Worm (Caenorhabditis elegans) whole organism, mixed stage, embryonic: ENCODE data around the gene R05F9.9.

Experiments used
- M03D4.4 ChIP-seq: sonication (generic microtip); optimal IDR thresholded peaks from 2 replicates; lab custom pipeline; 2017; ENCODE audit warnings: mild to moderate bottlenecking, missing genetic modification characterization, missing compliant biosample characterization
- bed-3 ChIP-seq: fragments of 200-800 bp; sonication (Bioruptor generic); optimal IDR thresholded peaks from 3 replicates; lab custom pipeline; 2018; ENCODE audit warnings: mild to moderate bottlenecking, missing genetic modification characterization, moderate library complexity, missing compliant biosample characterization
- blmp-1 ChIP-seq: fragments of 150-350 bp; optimal IDR thresholded peaks from 2 replicates; lab custom pipeline; 2014; ENCODE audit warnings: missing biosample characterization, missing genetic modification characterization
- ceh-39 ChIP-seq: fragments of 150-350 bp; optimal IDR thresholded peaks from 2 replicates; lab custom pipeline; 2014; ENCODE audit warnings: missing biosample characterization, missing genetic modification characterization
- ceh-43 ChIP-seq: fragments of 200-800 bp; sonication (Bioruptor generic); optimal IDR thresholded peaks from 2 replicates; lab custom pipeline; 2018; ENCODE audit warnings: mild to moderate bottlenecking, missing genetic modification characterization, moderate library complexity, missing compliant biosample characterization
- ceh-83 ChIP-seq: fragments of 200-800 bp; sonication (Bioruptor generic); optimal IDR thresholded peaks from 2 replicates; lab custom pipeline; 2018; ENCODE audit warnings: mild to moderate bottlenecking, missing genetic modification characterization, missing compliant biosample characterization
- ces-1 ChIP-seq: fragments of 150-350 bp; optimal IDR thresholded peaks from 2 replicates; lab custom pipeline; 2014; ENCODE audit warnings: missing biosample characterization, missing genetic modification reagents, missing genetic modification characterization
- cnd-1 ChIP-seq: fragments of 200-800 bp; sonication (Bioruptor generic); optimal IDR thresholded peaks from 2 replicates; lab custom pipeline; 2018; ENCODE audit warnings: mild to moderate bottlenecking, missing genetic modification characterization, missing compliant biosample characterization
- drap-1 ChIP-seq: fragments of 200-800 bp; sonication (Bioruptor generic); optimal IDR thresholded peaks from 3 replicates; lab custom pipeline; 2018; ENCODE audit warnings: mild to moderate bottlenecking, missing genetic modification characterization, missing compliant biosample characterization
- elt-1 ChIP-seq: sonication (generic microtip); optimal IDR thresholded peaks from 2 replicates; lab custom pipeline; 2017; ENCODE audit warnings: missing genetic modification characterization, mild to moderate bottlenecking, missing compliant biosample characterization, antibody characterized with exemption, moderate library complexity, borderline replicate concordance; ENCODE audit not compliant: insufficient read depth
- elt-3 ChIP-seq: fragments of 150-350 bp; optimal IDR thresholded peaks from 2 replicates; lab custom pipeline; 2014; ENCODE audit warnings: missing biosample characterization, missing genetic modification characterization
- ham-2 ChIP-seq: fragments of 200-800 bp; sonication (Bioruptor generic); optimal IDR thresholded peaks from 2 replicates; lab custom pipeline; 2018; ENCODE audit warnings: mild to moderate bottlenecking, missing genetic modification characterization, missing compliant biosample characterization
- hlh-1 ChIP-seq: fragments of 150-350 bp; optimal IDR thresholded peaks from 2 replicates; lab custom pipeline; 2014; ENCODE audit warnings: missing biosample characterization, missing genetic modification reagents, missing genetic modification characterization
- lin-13 ChIP-seq: fragments of 150-350 bp; optimal IDR thresholded peaks from 2 replicates; lab custom pipeline; 2014; ENCODE audit warnings: missing biosample characterization, missing genetic modification characterization
- lin-32 ChIP-seq: fragments of 200-800 bp; sonication (Bioruptor generic); optimal IDR thresholded peaks from 2 replicates; lab custom pipeline; 2018; ENCODE audit warnings: mild to moderate bottlenecking, missing genetic modification characterization, missing compliant biosample characterization
- lsy-2 ChIP-seq: fragments of 150-350 bp; optimal IDR thresholded peaks from 2 replicates; lab custom pipeline; 2014; ENCODE audit warnings: missing biosample characterization, missing genetic modification characterization
- mep-1 ChIP-seq: fragments of 150-350 bp; optimal IDR thresholded peaks from 2 replicates; lab custom pipeline; 2017; ENCODE audit warnings: missing biosample characterization, missing genetic modification reagents, missing genetic modification characterization, inconsistent platforms
- mls-2 ChIP-seq: sonication (generic microtip); optimal IDR thresholded peaks from 2 replicates; lab custom pipeline; 2016; ENCODE audit warnings: mild to moderate bottlenecking, missing genetic modification characterization, moderate library complexity, missing compliant biosample characterization
- nhr-12 ChIP-seq: fragments of 150-350 bp; optimal IDR thresholded peaks from 2 replicates; lab custom pipeline; 2014; ENCODE audit warnings: missing biosample characterization, missing genetic modification characterization
- nhr-2 ChIP-seq: fragments of 150-350 bp; optimal IDR thresholded peaks from 2 replicates; lab custom pipeline; 2014; ENCODE audit warnings: missing biosample characterization, missing genetic modification characterization
- nhr-237 ChIP-seq: fragments of 150-350 bp; optimal IDR thresholded peaks from 2 replicates; lab custom pipeline; 2014; ENCODE audit warnings: missing biosample characterization, missing genetic modification characterization
- nhr-28 ChIP-seq: fragments of 150-350 bp; optimal IDR thresholded peaks from 2 replicates; lab custom pipeline; 2014; ENCODE audit warnings: missing biosample characterization, missing genetic modification characterization
- nhr-76 ChIP-seq: sonication (generic microtip); optimal IDR thresholded peaks from 2 replicates; lab custom pipeline; 2017; ENCODE audit warnings: missing biosample characterization, missing genetic modification characterization
- pha-4 ChIP-seq: fragments of 150-350 bp; optimal IDR thresholded peaks from 2 replicates; lab custom pipeline; 2018; ENCODE audit warnings: missing biosample characterization, missing genetic modification reagents, missing genetic modification characterization
- sem-2 ChIP-seq: fragments of 200-800 bp; sonication (Bioruptor generic); optimal IDR thresholded peaks from 2 replicates; lab custom pipeline; 2018; ENCODE audit warnings: mild to moderate bottlenecking, missing genetic modification characterization, missing compliant biosample characterization
- snpc-4 ChIP-seq: fragments of 150-350 bp; optimal IDR thresholded peaks from 2 replicates; lab custom pipeline; 2014; ENCODE audit warnings: missing biosample characterization, missing genetic modification characterization
- sptf-1 ChIP-seq: sonication (generic microtip); optimal IDR thresholded peaks from 2 replicates; lab custom pipeline; 2017; ENCODE audit warnings: mild to moderate bottlenecking, missing genetic modification characterization, moderate library complexity, missing compliant biosample characterization
- tbx-8 ChIP-seq: fragments of 200-800 bp; sonication (Bioruptor generic); optimal IDR thresholded peaks from 2 replicates; lab custom pipeline; 2018; ENCODE audit warnings: mild to moderate bottlenecking, missing genetic modification characterization, moderate library complexity, missing compliant biosample characterization
- unc-120 ChIP-seq: sonication (generic microtip); optimal IDR thresholded peaks from 2 replicates; lab custom pipeline; 2017; ENCODE audit warnings: missing genetic modification characterization, missing compliant biosample characterization; ENCODE audit not compliant: poor library complexity, severe bottlenecking
- unc-39 ChIP-seq: fragments of 150-350 bp; optimal IDR thresholded peaks from 2 replicates; lab custom pipeline; 2014; ENCODE audit warnings: missing biosample characterization, missing genetic modification characterization
- unc-62 ChIP-seq: fragments of 150-350 bp; optimal IDR thresholded peaks from 2 replicates; lab custom pipeline; 2014; ENCODE audit warnings: missing biosample characterization, missing genetic modification reagents, missing genetic modification characterization
- zip-8 ChIP-seq: fragments of 150-350 bp; optimal IDR thresholded peaks from 2 replicates; lab custom pipeline; 2014; ENCODE audit warnings: missing biosample characterization, missing genetic modification characterization
- ztf-11 ChIP-seq: fragments of 150-350 bp; optimal IDR thresholded peaks from 2 replicates; lab custom pipeline; 2014; ENCODE audit warnings: missing biosample characterization, missing genetic modification characterization

R05F9.9 gene

DNA sequence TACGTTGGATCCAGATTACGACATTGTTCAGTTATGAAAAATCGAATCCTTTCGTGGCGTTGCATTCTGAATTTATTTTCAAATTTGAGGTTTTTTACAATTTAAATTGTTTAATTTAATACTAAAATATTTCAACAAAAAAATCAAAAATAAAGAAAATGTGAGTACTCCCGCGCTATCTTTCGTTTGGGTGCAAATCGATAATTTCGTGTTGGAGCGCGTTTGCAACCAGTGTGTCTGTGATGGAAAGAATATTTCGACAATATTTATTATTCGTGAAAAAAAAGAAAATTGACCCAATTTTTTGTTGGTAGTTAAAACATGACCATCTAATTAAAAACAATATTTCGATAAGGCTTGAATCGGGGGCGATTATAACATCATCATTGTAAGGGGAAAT lies at the start of gene R05F9.9:
R05F9.9 (minus strand) TSS at position 66 of the 400 bp plus-strand sequence.
- TF ChIP-seq ceh-39 (tag; lab: Kevin White, UChicago): peak; percentile 75
- peak; percentile 29 for TF ChIP-seq ces-1 (GFP tag; lab: Kevin White, UChicago)
- peak; percentile 37 for TF ChIP-seq lsy-2 (tag; lab: Kevin White, UChicago)
- TF ChIP-seq nhr-28: no peak
- TF ChIP-seq mep-1 (tag; lab: Kevin White, UChicago): peak; percentile 46
- TF ChIP-seq nhr-2 (tag; lab: Kevin White, UChicago): no peak

DNA sequence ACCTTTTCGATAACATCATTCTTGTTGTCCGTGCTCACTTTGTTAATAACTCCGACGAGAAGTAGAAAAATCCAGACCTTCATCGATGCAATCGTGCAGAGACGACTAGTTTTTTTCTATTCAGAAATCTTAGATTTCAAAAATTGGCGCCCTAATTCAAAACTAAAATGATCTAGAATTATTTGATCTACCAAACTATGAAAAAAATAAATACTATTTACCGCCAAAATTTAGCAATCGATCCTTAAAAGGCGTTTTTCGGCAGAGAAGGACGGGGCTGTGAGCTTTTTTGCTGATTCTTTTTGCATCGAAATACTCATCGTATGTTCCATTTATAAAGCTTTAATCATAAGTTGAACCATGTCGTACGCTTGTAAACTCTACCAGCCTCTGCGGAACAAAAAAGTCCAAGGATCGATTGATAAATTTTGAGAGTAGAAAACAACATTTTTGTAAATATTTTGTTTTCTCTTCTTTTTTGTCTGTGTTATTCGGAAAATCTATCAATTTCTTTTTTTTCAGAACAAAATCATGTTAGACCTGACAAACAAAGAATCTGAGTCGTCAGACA lies 47.6 kb upstream of the R05F9.9 start, which contains the start of the genes try-1 and zyg-12:
try-1 (minus strand) TSS at position 148 of the 571 bp plus-strand sequence.
zyg-12 (plus strand) TSS at position 521 of the 571 bp plus-strand sequence.
- TF ChIP-seq nhr-12 (tag; lab: Kevin White, UChicago): no peak
- no peak for TF ChIP-seq nhr-237 (tag; lab: Kevin White, UChicago)

DNA sequence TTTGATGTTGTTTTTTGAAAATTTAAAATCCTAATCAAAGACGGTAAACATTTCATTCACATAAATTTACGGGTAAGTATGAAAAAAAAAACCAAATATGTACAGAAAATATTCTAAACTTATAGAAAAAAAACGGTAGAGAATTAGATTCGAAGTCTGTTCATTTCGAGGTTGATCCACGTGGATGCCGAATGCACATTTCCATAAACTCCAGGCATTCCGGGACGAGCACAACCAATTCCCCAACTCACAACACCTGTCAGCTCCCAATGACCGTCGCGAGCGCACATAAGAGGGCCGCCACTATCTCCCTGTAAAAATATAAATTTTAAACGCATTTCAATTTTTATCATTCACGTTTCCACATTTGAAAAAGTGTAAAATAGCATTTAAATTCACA lies 46.2 kb upstream of the R05F9.9 start:
- TF ChIP-seq nhr-28 (no peak), hlh-1 (no peak)

DNA sequence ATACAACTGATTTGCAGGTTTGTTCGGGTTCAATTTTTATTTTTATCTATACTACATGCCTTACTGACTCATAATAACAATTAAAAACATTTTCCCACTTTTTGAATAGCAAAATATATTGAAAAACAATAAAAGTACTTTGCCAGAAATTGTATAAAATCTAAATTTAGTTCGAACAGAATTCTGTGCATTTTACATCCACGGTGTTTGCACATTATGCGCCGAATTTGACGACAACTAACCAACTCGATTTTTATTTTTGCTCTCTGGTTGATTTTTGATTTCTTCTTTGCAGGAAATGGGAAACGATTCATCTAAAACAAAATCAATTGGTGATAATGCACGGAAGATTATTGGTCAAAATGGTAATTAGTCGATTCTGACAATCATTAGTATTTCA lies 44.9 kb upstream of the R05F9.9 start:
- TF ChIP-seq unc-120 (tag; lab: Kevin White, UChicago) (peak; percentile 17), mep-1 (tag; lab: Kevin White, UChicago) (no peak)
- TF ChIP-seq, all 35 proteins: peak for 1

DNA sequence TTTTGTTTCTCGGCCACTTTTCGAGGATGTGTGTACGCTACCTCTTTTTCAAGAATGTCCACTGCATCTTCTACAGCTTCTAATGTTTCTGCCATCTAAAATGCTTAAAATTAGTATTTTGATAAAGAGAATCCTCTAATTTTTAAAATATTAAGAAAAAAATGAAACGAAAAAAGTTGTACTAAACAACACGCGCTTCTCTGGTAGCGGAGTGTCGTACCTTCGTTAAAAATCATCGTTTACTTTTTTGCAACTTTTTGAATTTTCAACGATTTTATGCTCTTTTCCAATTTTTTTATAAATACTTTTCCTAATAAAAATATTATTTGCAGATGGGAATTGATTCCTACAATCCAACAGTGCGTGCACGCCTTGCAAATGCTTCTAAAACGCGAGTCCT lies 43.8 kb upstream of the R05F9.9 start, which contains the start of the genes gldi-11 and ZK546.2:
gldi-11 (minus strand) TSS at position 95 of the 400 bp plus-strand sequence.
ZK546.2 (plus strand) TSS at position 333 of the 400 bp plus-strand sequence.
- TF ChIP-seq ztf-11 (tag; lab: Kevin White, UChicago) (no peak), unc-62 (GFP tag; lab: Kevin White, UChicago) (no peak), lsy-2 (tag; lab: Kevin White, UChicago) (no peak), bed-3 (GFP tag; lab: Kevin White, UChicago) (no peak)

DNA sequence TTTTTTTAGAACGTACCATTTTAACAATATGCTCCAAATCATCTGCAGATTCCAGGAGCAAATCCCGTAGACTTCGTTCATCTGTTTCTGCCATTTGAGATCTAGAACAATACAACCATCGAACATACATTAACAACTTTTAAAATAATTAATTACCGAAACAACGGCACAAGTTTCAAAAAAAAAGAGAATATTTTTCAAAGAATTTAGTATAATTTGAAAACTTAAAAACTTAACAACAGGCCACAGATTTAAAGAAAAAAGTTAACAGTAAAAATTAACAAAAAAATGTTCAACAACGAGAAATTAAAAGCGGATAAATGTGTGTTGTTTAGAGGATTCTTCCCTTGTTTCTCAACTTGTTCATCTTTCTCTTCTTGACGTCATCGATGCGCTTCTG lies 41.9 kb upstream of the R05F9.9 start, which contains the start of gene mdt-4:
mdt-4 (minus strand) TSS at position 101 of the 400 bp plus-strand sequence.
- no peak for TF ChIP-seq ham-2
- TF ChIP-seq hlh-1: no peak
- TF ChIP-seq, all 35 proteins: peak for 0

DNA sequence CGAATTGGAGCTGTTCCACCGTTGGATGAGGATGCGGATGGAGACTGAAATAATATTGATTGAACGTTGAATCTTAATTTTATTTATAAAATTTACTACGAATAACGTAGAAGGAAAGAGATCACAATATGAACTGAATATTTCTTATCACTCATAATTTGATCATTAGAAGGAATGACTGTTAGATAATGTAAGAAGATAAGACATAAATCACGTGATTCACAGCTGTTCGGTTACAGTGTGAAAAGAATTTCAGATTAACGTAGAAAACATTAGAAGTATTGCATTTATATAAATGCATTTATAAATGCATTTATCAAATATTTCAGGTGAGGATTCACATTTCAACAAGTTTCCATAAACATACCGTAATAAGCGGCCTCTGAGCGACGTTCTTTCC lies 40.9 kb upstream of the R05F9.9 start:
- TF ChIP-seq hlh-1 (no peak), tbx-8 (GFP tag; lab: Kevin White, UChicago) (no peak), nhr-2 (tag; lab: Kevin White, UChicago) (no peak), mls-2 (tag; lab: Kevin White, UChicago) (no peak), zip-8 (tag; lab: Kevin White, UChicago) (no peak), ceh-83 (GFP tag; lab: Kevin White, UChicago) (no peak)

DNA sequence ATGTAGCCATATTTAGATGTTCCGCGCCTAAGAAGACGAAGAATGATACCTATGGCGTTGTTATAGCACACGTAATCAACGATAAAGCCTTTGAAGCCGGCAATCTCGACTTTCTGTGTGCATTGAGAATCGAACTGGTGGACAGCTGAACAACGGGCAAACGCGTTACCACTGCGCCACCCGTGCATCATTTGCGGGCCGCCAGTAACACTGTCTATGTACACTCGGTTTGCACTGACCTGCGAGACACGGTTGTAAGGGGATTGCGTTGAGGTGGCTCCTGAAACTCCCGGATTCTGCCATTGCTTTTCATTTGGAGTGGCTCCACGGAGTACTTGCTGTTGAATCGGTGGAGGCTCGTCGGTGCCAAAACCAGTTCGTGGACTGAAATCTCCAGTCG lies 40.5 kb upstream of the R05F9.9 start:
- no peak for TF ChIP-seq unc-62 (GFP tag; lab: Kevin White, UChicago)
- peak; percentile 24 for TF ChIP-seq pha-4
- no peak for TF ChIP-seq lsy-2 (tag; lab: Kevin White, UChicago)
- TF ChIP-seq ces-1 (GFP tag; lab: Kevin White, UChicago): no peak
- peak; percentile 88 for TF ChIP-seq mls-2 (tag; lab: Kevin White, UChicago)
- no peak for TF ChIP-seq tbx-8 (GFP tag; lab: Kevin White, UChicago)
- no peak for TF ChIP-seq zip-8 (tag; lab: Kevin White, UChicago)
- peak; percentile 84 for TF ChIP-seq M03D4.4 (tag; lab: Kevin White, UChicago)
- peak; percentile 25 for TF ChIP-seq nhr-76 (tag; lab: Kevin White, UChicago)
- no peak for TF ChIP-seq elt-3 (tag; lab: Kevin White, UChicago)
- no peak for TF ChIP-seq snpc-4 (tag; lab: Kevin White, UChicago)
- TF ChIP-seq ztf-11 (tag; lab: Kevin White, UChicago): no peak
- peak; percentile 86 for TF ChIP-seq drap-1 (GFP tag; lab: Kevin White, UChicago)
- TF ChIP-seq hlh-1: no peak
- TF ChIP-seq sem-2 (GFP tag; lab: Kevin White, UChicago): peak; percentile 75
- TF ChIP-seq ceh-39 (tag; lab: Kevin White, UChicago): no peak
- TF ChIP-seq mep-1 (tag; lab: Kevin White, UChicago): no peak
- peak; percentile 92 for TF ChIP-seq cnd-1
- no peak for TF ChIP-seq nhr-12 (tag; lab: Kevin White, UChicago)
- TF ChIP-seq lin-13 (tag; lab: Kevin White, UChicago): peak; percentile 57
- peak; percentile 58 for TF ChIP-seq bed-3 (GFP tag; lab: Kevin White, UChicago)
- TF ChIP-seq ceh-83 (GFP tag; lab: Kevin White, UChicago): peak; percentile 90
- no peak for TF ChIP-seq unc-39
- no peak for TF ChIP-seq elt-1 (tag; lab: Kevin White, UChicago)
- no peak for TF ChIP-seq blmp-1
- TF ChIP-seq ceh-43 (GFP tag; lab: Kevin White, UChicago): peak; percentile 72
- TF ChIP-seq lin-32: peak; percentile 64
- TF ChIP-seq nhr-2 (tag; lab: Kevin White, UChicago): no peak
- TF ChIP-seq sptf-1 (tag; lab: Kevin White, UChicago): peak; percentile 90
